Worm (Caenorhabditis elegans): ENCODE results near the gene msd-4.

Gene msd-4

ce11 chrIII:4903784-4904183 lies 35.2 kb upstream of the msd-4 start, which contains the start of gene kbp-2:
Gene kbp-2, minus strand, starts transcription at chrIII:4903884.
- TF ChIP-seq hlh-1 (tag; optimal IDR thresholded peaks at IDR 0.05) (no peak), ceh-39 (tag; optimal IDR thresholded peaks at IDR 0.05) (no peak), M03D4.4 (tag; optimal IDR thresholded peaks at IDR 0.05) (no peak), nhr-76 (tag; optimal IDR thresholded peaks at IDR 0.05) (no peak), unc-39 (tag; optimal IDR thresholded peaks at IDR 0.05) (no peak), mls-2 (tag; optimal IDR thresholded peaks at IDR 0.05) (no peak), tbx-8 (GFP tag; optimal IDR thresholded peaks at IDR 0.05) (no peak), pha-4 (tag; optimal IDR thresholded peaks at IDR 0.05) (no peak), nhr-2 (tag; optimal IDR thresholded peaks at IDR 0.05) (no peak), ceh-83 (GFP tag; optimal IDR thresholded peaks at IDR 0.05) (no peak), cnd-1 (tag; optimal IDR thresholded peaks at IDR 0.05) (no peak), mep-1 (tag; optimal IDR thresholded peaks at IDR 0.05) (no peak)

ce11 chrIII:4900260-4900659 lies 31.7 kb upstream of the msd-4 start, which contains the start of gene tag-340:
Gene tag-340, plus strand, starts transcription at chrIII:4900508.
- TF ChIP-seq M03D4.4 (tag; optimal IDR thresholded peaks at IDR 0.05) (no peak), ceh-39 (tag; optimal IDR thresholded peaks at IDR 0.05) (no peak), elt-1 (tag; optimal IDR thresholded peaks at IDR 0.05; ENCODE audit: borderline replicate concordance, insufficient read depth) (no peak), blmp-1 (tag; optimal IDR thresholded peaks at IDR 0.05) (no peak), nhr-12 (tag; optimal IDR thresholded peaks at IDR 0.05) (no peak), elt-3 (tag; optimal IDR thresholded peaks at IDR 0.05) (no peak), unc-39 (tag; optimal IDR thresholded peaks at IDR 0.05) (no peak), mep-1 (tag; optimal IDR thresholded peaks at IDR 0.05) (no peak), nhr-2 (tag; optimal IDR thresholded peaks at IDR 0.05) (no peak), mls-2 (tag; optimal IDR thresholded peaks at IDR 0.05) (no peak), snpc-4 (tag; optimal IDR thresholded peaks at IDR 0.05) (no peak), nhr-28 (tag; optimal IDR thresholded peaks at IDR 0.05) (no peak), flh-1 (GFP tag; optimal IDR thresholded peaks at IDR 0.05) (no peak), ces-1 (GFP tag; optimal IDR thresholded peaks at IDR 0.05) (no peak)

ce11 chrIII:4899728-4900127 lies 31.2 kb upstream of the msd-4 start:
- TF ChIP-seq blmp-1 (tag; optimal IDR thresholded peaks at IDR 0.05), result peak; percentile 89
- TF ChIP-seq unc-62 (GFP tag; optimal IDR thresholded peaks at IDR 0.05), result peak; percentile 95
- TF ChIP-seq ztf-11 (tag; optimal IDR thresholded peaks at IDR 0.05), result peak; percentile 91
- TF ChIP-seq ham-2 (GFP tag; optimal IDR thresholded peaks at IDR 0.05), result peak; percentile 92
- peak; percentile 85 for TF ChIP-seq ceh-39 (tag; optimal IDR thresholded peaks at IDR 0.05)
- peak; percentile 83 for TF ChIP-seq mls-2 (tag; optimal IDR thresholded peaks at IDR 0.05)
- TF ChIP-seq nhr-12 (tag; optimal IDR thresholded peaks at IDR 0.05), result peak; percentile 72
- TF ChIP-seq cnd-1 (tag; optimal IDR thresholded peaks at IDR 0.05), result peak; percentile 86
- TF ChIP-seq pha-4 (tag; optimal IDR thresholded peaks at IDR 0.05), result peak; percentile 98
- TF ChIP-seq nhr-76 (tag; optimal IDR thresholded peaks at IDR 0.05), result peak; percentile 29
- TF ChIP-seq ceh-43 (GFP tag; optimal IDR thresholded peaks at IDR 0.05), result peak; percentile 52
- no peak for TF ChIP-seq snpc-4 (tag; optimal IDR thresholded peaks at IDR 0.05)
- TF ChIP-seq lsy-2 (tag; optimal IDR thresholded peaks at IDR 0.05), result peak; percentile 88
- TF ChIP-seq flh-1 (GFP tag; optimal IDR thresholded peaks at IDR 0.05), result no peak
- TF ChIP-seq drap-1 (GFP tag; optimal IDR thresholded peaks at IDR 0.05), result peak; percentile 84
- TF ChIP-seq nhr-2 (tag; optimal IDR thresholded peaks at IDR 0.05), result peak; percentile 50
- no peak for TF ChIP-seq sem-2 (GFP tag; optimal IDR thresholded peaks at IDR 0.05)
- peak; percentile 47 for TF ChIP-seq unc-39 (tag; optimal IDR thresholded peaks at IDR 0.05)
- TF ChIP-seq tbx-8 (GFP tag; optimal IDR thresholded peaks at IDR 0.05), result peak; percentile 41
- TF ChIP-seq elt-1 (tag; optimal IDR thresholded peaks at IDR 0.05; ENCODE audit: borderline replicate concordance, insufficient read depth), result no peak
- peak; percentile 30 for TF ChIP-seq lin-32 (GFP tag; optimal IDR thresholded peaks at IDR 0.05)
- no peak for TF ChIP-seq ceh-83 (GFP tag; optimal IDR thresholded peaks at IDR 0.05)
- TF ChIP-seq M03D4.4 (tag; optimal IDR thresholded peaks at IDR 0.05), result peak; percentile 86
- peak; percentile 91 for TF ChIP-seq lin-13 (tag; optimal IDR thresholded peaks at IDR 0.05)
- TF ChIP-seq hlh-1 (tag; optimal IDR thresholded peaks at IDR 0.05), result peak; percentile 84
- TF ChIP-seq elt-3 (tag; optimal IDR thresholded peaks at IDR 0.05), result peak; percentile 69
- TF ChIP-seq ces-1 (GFP tag; optimal IDR thresholded peaks at IDR 0.05), result peak; percentile 84
- TF ChIP-seq unc-120 (tag; optimal IDR thresholded peaks at IDR 0.05; ENCODE audit: poor library complexity, severe bottlenecking), result peak; percentile 89
- TF ChIP-seq nhr-237 (tag; optimal IDR thresholded peaks at IDR 0.05), result peak; percentile 97
- TF ChIP-seq mab-5 (tag; optimal IDR thresholded peaks at IDR 0.05), result peak; percentile 61
- TF ChIP-seq sptf-1 (tag; optimal IDR thresholded peaks at IDR 0.05), result peak; percentile 88
- peak; percentile 96 for TF ChIP-seq mep-1 (tag; optimal IDR thresholded peaks at IDR 0.05)
- no peak for TF ChIP-seq bed-3 (GFP tag; optimal IDR thresholded peaks at IDR 0.05)
- no peak for TF ChIP-seq nhr-28 (tag; optimal IDR thresholded peaks at IDR 0.05)
- peak; percentile 42 for TF ChIP-seq zip-8 (tag; optimal IDR thresholded peaks at IDR 0.05)
